Fruit fly (Drosophila melanogaster): ENCODE data around the gene CG5958.

The CG5958 gene

DNA sequence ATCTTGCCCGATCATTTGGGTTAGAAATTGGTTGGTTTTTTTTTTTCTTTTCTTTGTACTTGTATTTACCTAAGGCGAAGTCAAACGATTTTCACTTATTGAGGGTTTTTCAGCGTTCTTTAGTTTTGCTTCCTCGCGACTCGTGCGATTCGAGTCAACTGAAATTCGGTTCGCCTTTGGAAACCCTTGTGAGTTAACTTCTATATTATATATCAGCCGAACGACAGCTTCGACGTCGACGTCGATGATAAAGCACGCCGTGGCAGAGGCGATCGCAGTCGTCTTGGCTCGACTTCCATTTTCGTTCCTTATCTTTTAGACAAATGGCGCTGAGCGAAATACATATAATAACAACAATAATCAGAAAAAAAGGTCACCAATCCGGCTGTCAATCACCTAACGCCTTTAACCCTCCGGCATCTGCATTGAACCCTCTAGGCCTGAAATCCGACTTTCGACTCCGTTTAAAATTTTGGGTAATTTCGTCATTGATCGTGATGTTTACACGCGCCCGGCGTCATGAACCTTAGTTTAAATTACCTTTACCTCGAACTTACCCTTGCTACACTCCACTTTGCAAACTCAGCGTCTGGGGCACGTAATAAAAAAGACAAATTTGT, at the start of gene CG5958:
Gene CG5958 (minus strand): TSS at position 180 of the 620 bp plus-strand sequence.
- no peak for TF ChIP-seq Sp1 (GFP tag; optimal IDR thresholded peaks at IDR 0.05)
- TF ChIP-seq N (GFP tag; optimal IDR thresholded peaks at IDR 0.05) = no peak
- TF ChIP-seq CrebA (GFP tag; optimal IDR thresholded peaks at IDR 0.05; ENCODE audit: borderline replicate concordance) = peak; percentile 46
- no peak for TF ChIP-seq Rel (GFP tag; optimal IDR thresholded peaks at IDR 0.05)
- peak; percentile 44 for TF ChIP-seq Rel (tag; optimal IDR thresholded peaks at IDR 0.05)
- TF ChIP-seq sage (GFP tag; optimal IDR thresholded peaks at IDR 0.05) = peak; percentile 13
- TF ChIP-seq ey (GFP tag; optimal IDR thresholded peaks at IDR 0.05) = no peak
- TF ChIP-seq Myc (optimal IDR thresholded peaks at IDR 0.05) = no peak
- TF ChIP-seq Jra (GFP tag; optimal IDR thresholded peaks at IDR 0.05) = no peak
- no peak for TF ChIP-seq Dfd (GFP tag; optimal IDR thresholded peaks at IDR 0.05)
- TF ChIP-seq h (GFP tag; optimal IDR thresholded peaks at IDR 0.05) = peak; percentile 19
- TF ChIP-seq rgr (GFP tag; optimal IDR thresholded peaks at IDR 0.05) = no peak
- TF ChIP-seq Hnf4 (GFP tag; optimal IDR thresholded peaks at IDR 0.05) = peak; percentile 52
- TF ChIP-seq br (GFP tag; optimal IDR thresholded peaks at IDR 0.05) = peak; percentile 8
- TF ChIP-seq OdsH (GFP tag; optimal IDR thresholded peaks at IDR 0.05) = no peak

DNA sequence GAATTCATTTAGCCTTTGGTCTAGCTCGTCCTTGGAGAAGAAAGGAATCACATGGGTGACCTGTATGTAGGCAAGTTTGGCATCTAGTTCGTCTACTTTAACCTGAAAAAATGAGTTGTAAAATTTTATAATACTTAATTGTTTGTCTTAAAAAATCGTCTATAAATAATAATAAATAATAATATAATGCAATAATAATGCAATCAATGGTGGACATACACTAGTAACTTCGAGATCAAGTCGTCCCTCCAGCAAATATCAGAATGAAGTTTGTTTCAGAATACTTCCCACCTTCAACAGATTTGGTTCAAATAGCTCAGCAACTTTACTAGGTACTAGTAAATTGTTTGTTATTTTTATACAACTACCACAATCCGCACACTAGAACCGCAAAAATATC, 41.1 kb upstream of the CG5958 start, which contains the start of gene CG6441:
Gene CG6441 (plus strand): TSS at position 301 of the 400 bp plus-strand sequence.
- no peak for TF ChIP-seq foxo (GFP tag; optimal IDR thresholded peaks at IDR 0.05)
- TF ChIP-seq tai (GFP tag; optimal IDR thresholded peaks at IDR 0.05) = no peak
- TF ChIP-seq Vsx2 (GFP tag; optimal IDR thresholded peaks at IDR 0.05; ENCODE audit: partially characterized antibody) = no peak
- no peak for TF ChIP-seq N (GFP tag; optimal IDR thresholded peaks at IDR 0.05)
- no peak for TF ChIP-seq br (GFP tag; optimal IDR thresholded peaks at IDR 0.05)
- TF ChIP-seq Rel (GFP tag; optimal IDR thresholded peaks at IDR 0.05) = no peak
- TF ChIP-seq Rel (tag; optimal IDR thresholded peaks at IDR 0.05) = no peak
- TF ChIP-seq woc (GFP tag; optimal IDR thresholded peaks at IDR 0.05) = no peak
- no peak for TF ChIP-seq Dfd (GFP tag; optimal IDR thresholded peaks at IDR 0.05)
- no peak for TF ChIP-seq Hr83 (GFP tag; optimal IDR thresholded peaks at IDR 0.05; ENCODE audit: poor library complexity, severe bottlenecking)
- no peak for TF ChIP-seq Hr78 (GFP tag; optimal IDR thresholded peaks at IDR 0.05)
- no peak for TF ChIP-seq OdsH (GFP tag; optimal IDR thresholded peaks at IDR 0.05)
- TF ChIP-seq CG9705 (GFP tag; optimal IDR thresholded peaks at IDR 0.05) = no peak
- TF ChIP-seq Mio (GFP tag; optimal IDR thresholded peaks at IDR 0.05) = no peak
- no peak for TF ChIP-seq CrebA (GFP tag; optimal IDR thresholded peaks at IDR 0.05; ENCODE audit: borderline replicate concordance)
- TF ChIP-seq CG32264 (GFP tag; optimal IDR thresholded peaks at IDR 0.05) = no peak
- TF ChIP-seq h (GFP tag; optimal IDR thresholded peaks at IDR 0.05) = no peak
- TF ChIP-seq Myc (optimal IDR thresholded peaks at IDR 0.05) = no peak

DNA sequence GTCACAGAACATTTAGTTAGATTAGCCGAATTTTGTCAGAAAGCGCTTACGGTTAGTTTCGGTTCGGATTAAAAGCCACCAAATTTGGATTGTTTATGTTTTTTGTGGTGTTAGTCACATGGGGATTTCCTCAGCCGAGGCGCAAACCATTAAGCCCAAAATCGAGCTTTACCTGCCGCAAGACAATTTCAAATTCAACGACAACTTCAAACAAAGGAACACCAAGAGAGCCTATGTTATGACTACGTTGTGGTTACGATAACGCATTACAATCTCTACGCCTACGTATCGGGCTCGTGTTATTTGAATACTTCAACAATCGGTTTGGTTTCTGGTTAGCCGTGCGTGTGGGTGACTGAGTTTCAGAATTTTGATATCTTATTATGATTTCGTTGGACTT, 39.9 kb upstream of the CG5958 start:
- no peak for TF ChIP-seq rgr (GFP tag; optimal IDR thresholded peaks at IDR 0.05)
- TF ChIP-seq Abd-B (GFP tag; optimal IDR thresholded peaks at IDR 0.05) = no peak
- no peak for TF ChIP-seq fru (GFP tag; optimal IDR thresholded peaks at IDR 0.05)
- no peak for TF ChIP-seq Dif (GFP tag; optimal IDR thresholded peaks at IDR 0.05; ENCODE audit: partially characterized antibody)
- TF ChIP-seq lola (GFP tag; optimal IDR thresholded peaks at IDR 0.05) = no peak
- no peak for TF ChIP-seq woc (GFP tag; optimal IDR thresholded peaks at IDR 0.05)
- TF ChIP-seq usp (GFP tag; optimal IDR thresholded peaks at IDR 0.05) = no peak
- no peak for TF ChIP-seq GATAd (GFP tag; optimal IDR thresholded peaks at IDR 0.05)
- no peak for TF ChIP-seq Hr83 (GFP tag; optimal IDR thresholded peaks at IDR 0.05; ENCODE audit: poor library complexity, severe bottlenecking)

dm6 chr2L:7466304-7466703, 33.0 kb upstream of the CG5958 start, which contains the start of gene CG6055:
CG6055 (plus strand) TSS chr2L:7466543.
- TF ChIP-seq dmrt93B (GFP tag; optimal IDR thresholded peaks at IDR 0.05) = no peak
- TF ChIP-seq dl (GFP tag; optimal IDR thresholded peaks at IDR 0.05; ENCODE audit: insufficient read depth in 1 of 2, partially characterized antibody in 2 of 2) = no peak
- TF ChIP-seq Dif (GFP tag; optimal IDR thresholded peaks at IDR 0.05; ENCODE audit: partially characterized antibody) = peak; percentile 15
- no peak for TF ChIP-seq Hnf4 (GFP tag; optimal IDR thresholded peaks at IDR 0.05)
- TF ChIP-seq psq (GFP tag; optimal IDR thresholded peaks at IDR 0.05) = no peak
- no peak for TF ChIP-seq ey (GFP tag; optimal IDR thresholded peaks at IDR 0.05)
- no peak for TF ChIP-seq sage (GFP tag; optimal IDR thresholded peaks at IDR 0.05)
- TF ChIP-seq Vsx2 (GFP tag; optimal IDR thresholded peaks at IDR 0.05; ENCODE audit: partially characterized antibody) = peak; percentile 82
- TF ChIP-seq jim (GFP tag; optimal IDR thresholded peaks at IDR 0.05) = peak; percentile 66
- TF ChIP-seq lola (GFP tag; optimal IDR thresholded peaks at IDR 0.05) = no peak
- TF ChIP-seq woc (GFP tag; optimal IDR thresholded peaks at IDR 0.05) = no peak
